Worm (Caenorhabditis elegans): Measurements from ENCODE around the gene aqp-2.

DNA sequence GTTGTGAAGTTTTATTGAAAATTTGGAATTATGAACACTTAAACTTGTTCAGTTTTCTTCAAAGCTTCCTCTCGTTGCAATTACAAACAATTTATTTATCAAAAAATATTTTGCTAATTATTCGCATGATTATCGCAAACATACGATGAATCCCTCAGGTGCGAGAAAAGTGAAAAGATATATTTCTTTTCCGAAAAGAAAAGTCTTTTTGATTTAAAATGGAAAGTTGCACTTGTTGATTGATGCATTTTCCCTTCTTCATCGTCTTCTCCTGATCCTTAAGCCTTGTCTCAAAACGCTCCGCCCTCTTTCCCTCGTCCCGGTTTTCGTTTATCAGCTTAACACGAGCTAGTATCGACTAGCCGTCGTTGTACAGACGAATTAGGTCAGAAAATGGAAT lies 29.3 kb downstream of the aqp-2 start:
- no peak for TF ChIP-seq bed-3 (GFP tag; optimal IDR thresholded peaks at IDR 0.05)
- TF ChIP-seq snpc-4 (tag; optimal IDR thresholded peaks at IDR 0.05), result no peak
- TF ChIP-seq lsy-2 (tag; optimal IDR thresholded peaks at IDR 0.05), result no peak
- no peak for TF ChIP-seq sptf-1 (tag; optimal IDR thresholded peaks at IDR 0.05)
- TF ChIP-seq ces-1 (GFP tag; optimal IDR thresholded peaks at IDR 0.05), result no peak

Measured in whole organism, mixed stage, embryonic.